Fruit fly (Drosophila melanogaster): Measurements from ENCODE around the gene pira.

- TF ChIP-seq CG16779 (tag; optimal IDR thresholded peaks at IDR 0.05) (no peak), acj6 (GFP tag; optimal IDR thresholded peaks at IDR 0.05) (no peak), Eip93F (GFP tag; optimal IDR thresholded peaks at IDR 0.05) (no peak), ss (GFP tag; optimal IDR thresholded peaks at IDR 0.05) (peak in 1 of 2 experiments; percentile 24), CG3919 (GFP tag; optimal IDR thresholded peaks at IDR 0.05) (no peak), Ets96B (tag; optimal IDR thresholded peaks at IDR 0.05) (no peak)
Observed at dm6 chrX:12739789-12740188, 23.6 kb downstream of the pira start.

Data from whole organism, prepupa.